Worm (Caenorhabditis elegans) whole organism, early embryonic: ENCODE measurements around the gene nhr-8.

Experiments
- F13C5.2 ChIP-seq: sonication (generic microtip); optimal IDR thresholded peaks from 2 replicates; lab custom pipeline; 2017; ENCODE audit warnings: mild to moderate bottlenecking, missing genetic modification characterization, inconsistent platforms, missing compliant biosample characterization
- aly-1 ChIP-seq: sonication (generic microtip); optimal IDR thresholded peaks from 2 replicates; lab custom pipeline; 2016; ENCODE audit warnings: missing genetic modification characterization, missing compliant biosample characterization
- ama-1 ChIP-seq: fragments of 150-350 bp; optimal IDR thresholded peaks from 2 replicates; lab custom pipeline; 2014
- ceh-13 ChIP-seq: fragments of 200-800 bp; sonication (Bioruptor generic); optimal IDR thresholded peaks from 2 replicates; lab custom pipeline; 2018; ENCODE audit warnings: mild to moderate bottlenecking, missing genetic modification characterization, missing compliant biosample characterization
- ceh-36 ChIP-seq: sonication (generic microtip); optimal IDR thresholded peaks from 2 replicates; lab custom pipeline; 2016; ENCODE audit warnings: missing genetic modification characterization, inconsistent platforms, missing compliant biosample characterization
- ets-7 ChIP-seq: sonication (generic microtip); optimal IDR thresholded peaks from 2 replicates; lab custom pipeline; 2016; ENCODE audit warnings: missing genotype, missing genetic modification characterization, missing compliant biosample characterization
- flt-1 ChIP-seq: fragments of 200-800 bp; sonication (Bioruptor generic); IDR thresholded peaks from 2 replicates; pipeline ENCODE4 v1.3.6; 2022; ENCODE audit warnings: missing genetic modification characterization, missing compliant biosample characterization
- hmbx-1 ChIP-seq: sonication (generic microtip); optimal IDR thresholded peaks from 2 replicates; lab custom pipeline; 2016; ENCODE audit warnings: mild to moderate bottlenecking, missing genetic modification characterization, missing compliant biosample characterization
- hmg-4 ChIP-seq: fragments of 200-800 bp; sonication (Bioruptor generic); optimal IDR thresholded peaks from 2 replicates; lab custom pipeline; 2018; ENCODE audit warnings: mild to moderate bottlenecking, missing genetic modification characterization, missing compliant biosample characterization
- scrt-1 ChIP-seq: fragments of 200-800 bp; sonication (Bioruptor generic); IDR thresholded peaks from 2 replicates; pipeline ENCODE4 v1.3.6; 2022; ENCODE audit warnings: missing genetic modification characterization, missing compliant biosample characterization
- tbx-11 ChIP-seq: fragments of 200-800 bp; sonication (Bioruptor generic); IDR thresholded peaks from 2 replicates; pipeline ENCODE4 v1.3.6; 2022; ENCODE audit warnings: missing genetic modification characterization, missing compliant biosample characterization
- tbx-37 ChIP-seq: fragments of 200-800 bp; sonication (Bioruptor generic); conservative IDR thresholded peaks from 2 replicates; pipeline ENCODE4 v1.3.6; 2022; ENCODE audit warnings: missing genetic modification reagents, missing genetic modification characterization, missing compliant biosample characterization
- tra-4 ChIP-seq: sonication (generic microtip); optimal IDR thresholded peaks from 2 replicates; lab custom pipeline; 2017; ENCODE audit warnings: missing genetic modification characterization, missing compliant biosample characterization

DNA sequence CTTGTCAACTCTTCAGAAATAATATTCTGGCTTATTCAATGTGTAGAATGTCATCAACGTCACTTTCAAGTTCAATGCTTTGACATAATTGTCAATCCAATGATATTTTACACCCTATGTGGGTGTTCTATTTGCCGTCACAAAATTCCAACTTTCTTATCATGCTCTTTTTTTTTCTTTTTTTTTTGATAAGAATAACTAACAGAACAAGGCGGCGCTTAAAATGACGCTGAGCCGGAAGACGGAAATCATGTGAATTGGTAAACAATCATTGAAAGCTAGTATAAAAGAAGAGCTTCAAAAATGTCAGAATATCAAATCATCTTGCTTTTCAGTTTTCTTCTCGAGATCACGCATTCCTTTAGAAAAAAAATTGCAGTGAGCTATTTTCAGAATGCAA, 15.5 kb downstream of the nhr-8 start, which contains the start of gene C50F7.5:
- TF ChIP-seq ets-7 (tag; lab: Kevin White, UChicago) (no peak), tra-4 (tag; lab: Kevin White, UChicago) (no peak), hmbx-1 (tag; lab: Kevin White, UChicago) (no peak), scrt-1 (GFP tag; lab: Robert Waterston, UW) (no peak), hmg-4 (GFP tag; lab: Kevin White, UChicago) (no peak), tbx-37 (GFP tag; lab: Robert Waterston, UW) (no peak), ceh-36 (tag; lab: Kevin White, UChicago) (no peak), aly-1 (no peak), ama-1 (no peak), F13C5.2 (tag; lab: Kevin White, UChicago) (no peak), flt-1 (no peak), ceh-13 (GFP tag; lab: Kevin White, UChicago) (no peak), tbx-11 (no peak)
